Worm (Caenorhabditis elegans): ENCODE measurements around the gene nhr-198.
"Not testable (repeated sequence)": the region's sequence is repeated elsewhere in the genome, so short reads cannot be mapped to it uniquely, and the experiment has no call there.

Gene nhr-198

DNA sequence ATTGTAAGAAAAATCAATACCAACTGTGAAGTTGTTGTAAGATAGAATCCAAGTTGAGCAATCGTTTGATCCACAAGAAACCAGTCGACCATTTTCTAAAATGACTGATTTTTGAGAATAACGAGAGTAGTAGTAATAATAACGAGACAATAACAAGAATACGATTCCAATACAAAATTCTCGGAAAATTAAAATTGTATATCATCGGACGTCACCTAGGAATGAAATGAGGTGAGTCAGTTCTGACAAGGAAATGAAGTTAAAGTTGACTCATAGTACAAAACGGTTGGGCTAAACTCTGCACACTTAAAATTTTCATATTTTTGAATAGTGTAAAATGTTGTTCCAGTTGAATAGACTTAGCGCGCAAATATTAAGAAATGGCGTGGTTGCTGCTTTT, 50.6 kb downstream of the nhr-198 start, which contains the start of gene str-19:
Gene str-19 (minus strand): TSS at position 101 of the 400 bp plus-strand sequence.
- not testable (repeated sequence) for TF ChIP-seq swsn-7, nhr-11, elt-3 (tag; optimal IDR thresholded peaks at IDR 0.05)
